Worm (Caenorhabditis elegans) whole organism, L2 larva: ENCODE results near the gene srt-48.

Experiments
- C34F6.9 ChIP-seq: fragments of 150-350 bp; optimal IDR thresholded peaks from 2 replicates; lab custom pipeline; 2014; ENCODE audit warnings: missing biosample characterization, missing genetic modification characterization
- F13H6.1 ChIP-seq: sonication (generic microtip); optimal IDR thresholded peaks from 2 replicates; lab custom pipeline; 2016; ENCODE audit warnings: missing genetic modification characterization, missing compliant biosample characterization
- R02D3.7 ChIP-seq: fragments of 150-350 bp; optimal IDR thresholded peaks from 2 replicates; lab custom pipeline; 2014; ENCODE audit warnings: missing biosample characterization, missing genetic modification characterization
- Y55F3AM.14 ChIP-seq: fragments of 200-800 bp; sonication (Bioruptor generic); optimal IDR thresholded peaks from 2 replicates; lab custom pipeline; 2018; ENCODE audit warnings: mild to moderate bottlenecking, missing genetic modification characterization, missing compliant biosample characterization
- ZK546.5 ChIP-seq: sonication (generic microtip); optimal IDR thresholded peaks from 2 replicates; lab custom pipeline; 2017; ENCODE audit warnings: missing biosample characterization, missing genetic modification characterization
- alr-1 ChIP-seq: fragments of 150-350 bp; optimal IDR thresholded peaks from 2 replicates; lab custom pipeline; 2014; ENCODE audit warnings: missing biosample characterization, missing genetic modification characterization
- ama-1 ChIP-seq: fragments of 150-350 bp; optimal IDR thresholded peaks from 2 replicates; lab custom pipeline; 2018; ENCODE audit warnings: inconsistent platforms
- blmp-1 ChIP-seq: sonication (generic microtip); optimal IDR thresholded peaks from 2 replicates; lab custom pipeline; 2017; ENCODE audit warnings: missing genetic modification characterization, mild to moderate bottlenecking, missing compliant biosample characterization, antibody characterized with exemption, moderate library complexity; ENCODE audit not compliant: insufficient read depth
- ceh-16 ChIP-seq: fragments of 150-350 bp; optimal IDR thresholded peaks from 2 replicates; lab custom pipeline; 2014; ENCODE audit warnings: missing biosample characterization, missing genetic modification characterization
- ceh-82 ChIP-seq: fragments of 150-350 bp; optimal IDR thresholded peaks from 2 replicates; lab custom pipeline; 2014; ENCODE audit warnings: missing biosample characterization, missing genetic modification characterization
- crh-2 ChIP-seq: sonication (generic microtip); optimal IDR thresholded peaks from 2 replicates; lab custom pipeline; 2017; ENCODE audit warnings: missing biosample characterization, missing genetic modification characterization
- dmd-4 ChIP-seq: sonication (generic microtip); optimal IDR thresholded peaks from 2 replicates; lab custom pipeline; 2017; ENCODE audit warnings: missing biosample characterization, missing genetic modification characterization
- egl-27 ChIP-seq: sonication (generic microtip); optimal IDR thresholded peaks from 3 replicates; lab custom pipeline; 2017; ENCODE audit warnings: missing biosample characterization, missing genetic modification reagents, missing genetic modification characterization
- elt-3 ChIP-seq: sonication (generic microtip); optimal IDR thresholded peaks from 2 replicates; lab custom pipeline; 2017; ENCODE audit warnings: missing biosample characterization, missing genetic modification characterization
- fos-1 ChIP-seq: fragments of 150-350 bp; optimal IDR thresholded peaks from 2 replicates; lab custom pipeline; 2014; ENCODE audit warnings: missing biosample characterization, missing genetic modification characterization
- lin-13 ChIP-seq: fragments of 150-350 bp; optimal IDR thresholded peaks from 2 replicates; lab custom pipeline; 2014; ENCODE audit warnings: missing biosample characterization, missing genetic modification reagents, missing genetic modification characterization
- lin-39 ChIP-seq: fragments of 150-350 bp; optimal IDR thresholded peaks from 2 replicates; lab custom pipeline; 2014; ENCODE audit warnings: missing biosample characterization, missing genetic modification reagents, missing genetic modification characterization
- lsy-2 ChIP-seq, 2 experiments: fragments of 150-350 bp in 1 of 2; sonication (generic microtip) in 1 of 2; optimal IDR thresholded peaks; 2 replicates each; lab custom pipeline; 2014 to 2017; ENCODE audit warnings: missing biosample characterization in 2 of 2, missing genetic modification characterization in 2 of 2
- mab-5 ChIP-seq: fragments of 150-350 bp; optimal IDR thresholded peaks from 2 replicates; lab custom pipeline; 2014; ENCODE audit warnings: missing biosample characterization, missing genetic modification characterization
- mbf-1 ChIP-seq: sonication (generic microtip); optimal IDR thresholded peaks from 2 replicates; lab custom pipeline; 2017; ENCODE audit warnings: missing biosample characterization, missing genetic modification characterization
- nhr-10 ChIP-seq: sonication (generic microtip); optimal IDR thresholded peaks from 2 replicates; lab custom pipeline; 2017; ENCODE audit warnings: missing biosample characterization, missing genetic modification characterization
- nhr-12 ChIP-seq: fragments of 150-350 bp; optimal IDR thresholded peaks from 2 replicates; lab custom pipeline; 2014; ENCODE audit warnings: missing biosample characterization, missing genetic modification characterization
- nhr-129 ChIP-seq: fragments of 150-350 bp; optimal IDR thresholded peaks from 2 replicates; lab custom pipeline; 2014; ENCODE audit warnings: missing biosample characterization, missing genetic modification characterization
- nhr-21 ChIP-seq: fragments of 150-350 bp; optimal IDR thresholded peaks from 2 replicates; lab custom pipeline; 2014; ENCODE audit warnings: missing biosample characterization, missing genetic modification characterization
- nhr-23 ChIP-seq: fragments of 150-350 bp; optimal IDR thresholded peaks from 2 replicates; lab custom pipeline; 2014; ENCODE audit warnings: missing biosample characterization, missing genetic modification reagents, missing genetic modification characterization
- nhr-237 ChIP-seq: fragments of 150-350 bp; optimal IDR thresholded peaks from 2 replicates; lab custom pipeline; 2014; ENCODE audit warnings: missing biosample characterization, missing genetic modification characterization
- nhr-25 ChIP-seq: fragments of 150-350 bp; sonication (generic microtip); optimal IDR thresholded peaks from 3 replicates; lab custom pipeline; 2014; ENCODE audit warnings: missing biosample characterization, missing genetic modification characterization
- nhr-6 ChIP-seq: fragments of 150-350 bp; optimal IDR thresholded peaks from 2 replicates; lab custom pipeline; 2014; ENCODE audit warnings: missing biosample characterization, missing genetic modification characterization
- nhr-77 ChIP-seq: fragments of 150-350 bp; optimal IDR thresholded peaks from 2 replicates; lab custom pipeline; 2014; ENCODE audit warnings: missing biosample characterization, missing genetic modification characterization
- peb-1 ChIP-seq: fragments of 150-350 bp; optimal IDR thresholded peaks from 2 replicates; lab custom pipeline; 2014; ENCODE audit warnings: missing biosample characterization, missing genetic modification characterization
- sma-9 ChIP-seq, 2 experiments: fragments of 150-350 bp in 1 of 2; sonication (generic microtip) in 1 of 2; optimal IDR thresholded peaks; 2 replicates each; lab custom pipeline; 2014 to 2016; ENCODE audit warnings: missing genetic modification characterization in 2 of 2, mild to moderate bottlenecking in 1 of 2, missing biosample characterization in 1 of 2, missing compliant biosample characterization in 1 of 2, missing genetic modification reagents in 1 of 2, moderate library complexity in 1 of 2
- unc-39 ChIP-seq: fragments of 150-350 bp; optimal IDR thresholded peaks from 2 replicates; lab custom pipeline; 2014; ENCODE audit warnings: missing biosample characterization, missing genetic modification characterization
- unc-62 ChIP-seq: fragments of 150-350 bp; optimal IDR thresholded peaks from 2 replicates; lab custom pipeline; 2014; ENCODE audit warnings: missing biosample characterization, missing genetic modification reagents, missing genetic modification characterization
- zag-1 ChIP-seq: fragments of 150-350 bp; optimal IDR thresholded peaks from 2 replicates; lab custom pipeline; 2014; ENCODE audit warnings: missing biosample characterization, missing genetic modification characterization
- ztf-11 ChIP-seq: sonication (generic microtip); optimal IDR thresholded peaks from 2 replicates; lab custom pipeline; 2017; ENCODE audit warnings: missing biosample characterization, missing genetic modification characterization
- ztf-4 ChIP-seq: fragments of 150-350 bp; optimal IDR thresholded peaks from 2 replicates; lab custom pipeline; 2014; ENCODE audit warnings: missing biosample characterization, missing genetic modification characterization

srt-48 gene

ce11 chrIV:15068818-15069217 is at the start of gene srt-48:
Gene srt-48, minus strand, starts transcription at chrIV:15068918.
- no peak for TF ChIP-seq crh-2
- TF ChIP-seq nhr-129 (tag; lab: Kevin White, UChicago) = no peak
- TF ChIP-seq mbf-1 (tag; lab: Kevin White, UChicago) = no peak
- TF ChIP-seq nhr-77 (tag; lab: Kevin White, UChicago) = no peak
- TF ChIP-seq Y55F3AM.14 (GFP tag; lab: Kevin White, UChicago) = no peak
- no peak for TF ChIP-seq nhr-10 (tag; lab: Kevin White, UChicago)
- TF ChIP-seq ZK546.5 (tag; lab: Kevin White, UChicago) = no peak
- TF ChIP-seq ztf-11 (tag; lab: Kevin White, UChicago) = no peak
- TF ChIP-seq peb-1 (tag; lab: Kevin White, UChicago) = no peak
- TF ChIP-seq nhr-237 (tag; lab: Kevin White, UChicago) = no peak
- no peak for TF ChIP-seq egl-27 (tag; lab: Kevin White, UChicago)
- TF ChIP-seq blmp-1 (tag; lab: Kevin White, UChicago) = no peak
- no peak for TF ChIP-seq C34F6.9 (tag; lab: Kevin White, UChicago)
- no peak for TF ChIP-seq zag-1 (tag; lab: Kevin White, UChicago)
- TF ChIP-seq, all 48 proteins: peak for 0

- TF ChIP-seq nhr-10 (tag; lab: Kevin White, UChicago) (no peak), lin-13 (GFP tag; lab: Kevin White, UChicago) (no peak), unc-39 (tag; lab: Kevin White, UChicago) (no peak), nhr-129 (tag; lab: Kevin White, UChicago) (no peak), alr-1 (no peak), peb-1 (tag; lab: Kevin White, UChicago) (no peak), nhr-25 (tag; lab: Kevin White, UChicago) (no peak), ztf-11 (tag; lab: Kevin White, UChicago) (no peak), ZK546.5 (tag; lab: Kevin White, UChicago) (no peak), ama-1 (lab: Kevin White, UChicago) (no peak), zag-1 (tag; lab: Kevin White, UChicago) (no peak), sma-9 (GFP tag; optimal IDR thresholded peaks at IDR 0.05; lab: Kevin White, UChicago) (no peak), sma-9 (tag; optimal IDR thresholded peaks at IDR 0.05; lab: Kevin White, UChicago) (no peak), lsy-2 (tag; optimal IDR thresholded peaks at IDR 0.05; lab: Kevin White, UChicago) (no peak), nhr-12 (tag; lab: Kevin White, UChicago) (no peak), nhr-6 (tag; lab: Kevin White, UChicago) (no peak), fos-1 (tag; lab: Kevin White, UChicago) (no peak), mbf-1 (tag; lab: Kevin White, UChicago) (no peak)
Observed at ce11 chrIV:15118390-15118789, 49.7 kb upstream of the srt-48 start, which contains the start of gene M199.136. Gene M199.136, plus strand, starts transcription at chrIV:15118690.

ce11 chrIV:15114324-15114723 is 45.6 kb upstream of the srt-48 start, which contains the start of gene M199.135:
Gene M199.135, plus strand, starts transcription at chrIV:15114624.
- TF ChIP-seq nhr-237 (tag; lab: Kevin White, UChicago) = no peak
- TF ChIP-seq nhr-21 (tag; lab: Kevin White, UChicago) = no peak
- TF ChIP-seq ceh-16 = no peak
- no peak for TF ChIP-seq peb-1 (tag; lab: Kevin White, UChicago)
- no peak for TF ChIP-seq dmd-4 (tag; lab: Kevin White, UChicago)
- TF ChIP-seq mab-5 = no peak
- no peak for TF ChIP-seq elt-3 (tag; lab: Kevin White, UChicago)
- no peak for TF ChIP-seq nhr-23 (tag; lab: Kevin White, UChicago)
- TF ChIP-seq ceh-82 (tag; lab: Kevin White, UChicago) = no peak
- no peak for TF ChIP-seq unc-62
- TF ChIP-seq fos-1 (tag; lab: Kevin White, UChicago) = no peak
- no peak for TF ChIP-seq F13H6.1 (tag; lab: Kevin White, UChicago)
- TF ChIP-seq nhr-6 (tag; lab: Kevin White, UChicago) = no peak
- TF ChIP-seq C34F6.9 (tag; lab: Kevin White, UChicago) = no peak
- TF ChIP-seq lin-39 (tag; lab: Kevin White, UChicago) = no peak
- no peak for TF ChIP-seq R02D3.7 (tag; lab: Kevin White, UChicago)
- no peak for TF ChIP-seq ztf-4 (tag; lab: Kevin White, UChicago)
- TF ChIP-seq nhr-25 (tag; lab: Kevin White, UChicago) = no peak

ce11 chrIV:15113117-15113516 is 44.4 kb upstream of the srt-48 start, which contains the start of gene M199.134:
Gene M199.134, minus strand, starts transcription at chrIV:15113217.
- TF ChIP-seq unc-62 = no peak
- TF ChIP-seq unc-39 (tag; lab: Kevin White, UChicago) = no peak
- TF ChIP-seq, all 48 proteins: peak for 0
